Worm (Caenorhabditis elegans) whole organism, L2 larva: ENCODE measurements around the gene pfk-1.2.

Experiments used
- C34F6.9 ChIP-seq: fragments of 150-350 bp; optimal IDR thresholded peaks from 2 replicates; lab custom pipeline; 2014; ENCODE audit warnings: missing biosample characterization, missing genetic modification characterization
- R02D3.7 ChIP-seq: fragments of 150-350 bp; optimal IDR thresholded peaks from 2 replicates; lab custom pipeline; 2014; ENCODE audit warnings: missing biosample characterization, missing genetic modification characterization
- Y55F3AM.14 ChIP-seq: fragments of 200-800 bp; sonication (Bioruptor generic); optimal IDR thresholded peaks from 2 replicates; lab custom pipeline; 2018; ENCODE audit warnings: mild to moderate bottlenecking, missing genetic modification characterization, missing compliant biosample characterization
- ZK546.5 ChIP-seq: sonication (generic microtip); optimal IDR thresholded peaks from 2 replicates; lab custom pipeline; 2017; ENCODE audit warnings: missing biosample characterization, missing genetic modification characterization
- alr-1 ChIP-seq: fragments of 150-350 bp; optimal IDR thresholded peaks from 2 replicates; lab custom pipeline; 2014; ENCODE audit warnings: missing biosample characterization, missing genetic modification characterization
- aly-2 ChIP-seq: fragments of 150-350 bp; optimal IDR thresholded peaks from 2 replicates; lab custom pipeline; 2014; ENCODE audit warnings: missing biosample characterization, missing genetic modification characterization
- blmp-1 ChIP-seq: sonication (generic microtip); optimal IDR thresholded peaks from 2 replicates; lab custom pipeline; 2017; ENCODE audit warnings: missing genetic modification characterization, mild to moderate bottlenecking, missing compliant biosample characterization, antibody characterized with exemption, moderate library complexity; ENCODE audit not compliant: insufficient read depth
- ceh-82 ChIP-seq: fragments of 150-350 bp; optimal IDR thresholded peaks from 2 replicates; lab custom pipeline; 2014; ENCODE audit warnings: missing biosample characterization, missing genetic modification characterization
- crh-2 ChIP-seq: sonication (generic microtip); optimal IDR thresholded peaks from 2 replicates; lab custom pipeline; 2017; ENCODE audit warnings: missing biosample characterization, missing genetic modification characterization
- dmd-4 ChIP-seq: sonication (generic microtip); optimal IDR thresholded peaks from 2 replicates; lab custom pipeline; 2017; ENCODE audit warnings: missing biosample characterization, missing genetic modification characterization
- fos-1 ChIP-seq: fragments of 150-350 bp; optimal IDR thresholded peaks from 2 replicates; lab custom pipeline; 2014; ENCODE audit warnings: missing biosample characterization, missing genetic modification characterization
- lin-11 ChIP-seq: fragments of 150-350 bp; sonication (generic microtip); optimal IDR thresholded peaks from 2 replicates; lab custom pipeline; 2014; ENCODE audit warnings: missing biosample characterization, missing genetic modification characterization, inconsistent platforms, mixed read lengths
- lin-13 ChIP-seq: fragments of 150-350 bp; optimal IDR thresholded peaks from 2 replicates; lab custom pipeline; 2014; ENCODE audit warnings: missing biosample characterization, missing genetic modification reagents, missing genetic modification characterization
- lin-39 ChIP-seq: fragments of 150-350 bp; optimal IDR thresholded peaks from 2 replicates; lab custom pipeline; 2014; ENCODE audit warnings: missing biosample characterization, missing genetic modification reagents, missing genetic modification characterization
- lsy-2 ChIP-seq, 2 experiments: fragments of 150-350 bp in 1 of 2; sonication (generic microtip) in 1 of 2; optimal IDR thresholded peaks; 2 replicates each; lab custom pipeline; 2014 to 2017; ENCODE audit warnings: missing biosample characterization in 2 of 2, missing genetic modification characterization in 2 of 2
- mab-5 ChIP-seq: fragments of 150-350 bp; optimal IDR thresholded peaks from 2 replicates; lab custom pipeline; 2014; ENCODE audit warnings: missing biosample characterization, missing genetic modification characterization
- mbf-1 ChIP-seq: sonication (generic microtip); optimal IDR thresholded peaks from 2 replicates; lab custom pipeline; 2017; ENCODE audit warnings: missing biosample characterization, missing genetic modification characterization
- nhr-10 ChIP-seq: sonication (generic microtip); optimal IDR thresholded peaks from 2 replicates; lab custom pipeline; 2017; ENCODE audit warnings: missing biosample characterization, missing genetic modification characterization
- nhr-11 ChIP-seq: fragments of 150-350 bp; optimal IDR thresholded peaks from 2 replicates; lab custom pipeline; 2014; ENCODE audit warnings: missing biosample characterization, missing genetic modification characterization
- nhr-12 ChIP-seq: fragments of 150-350 bp; optimal IDR thresholded peaks from 2 replicates; lab custom pipeline; 2014; ENCODE audit warnings: missing biosample characterization, missing genetic modification characterization
- nhr-23 ChIP-seq: fragments of 150-350 bp; optimal IDR thresholded peaks from 2 replicates; lab custom pipeline; 2014; ENCODE audit warnings: missing biosample characterization, missing genetic modification reagents, missing genetic modification characterization
- nhr-237 ChIP-seq: fragments of 150-350 bp; optimal IDR thresholded peaks from 2 replicates; lab custom pipeline; 2014; ENCODE audit warnings: missing biosample characterization, missing genetic modification characterization
- nhr-25 ChIP-seq: fragments of 150-350 bp; sonication (generic microtip); optimal IDR thresholded peaks from 3 replicates; lab custom pipeline; 2014; ENCODE audit warnings: missing biosample characterization, missing genetic modification characterization
- nhr-6 ChIP-seq: fragments of 150-350 bp; optimal IDR thresholded peaks from 2 replicates; lab custom pipeline; 2014; ENCODE audit warnings: missing biosample characterization, missing genetic modification characterization
- nhr-77 ChIP-seq: fragments of 150-350 bp; optimal IDR thresholded peaks from 2 replicates; lab custom pipeline; 2014; ENCODE audit warnings: missing biosample characterization, missing genetic modification characterization
- peb-1 ChIP-seq: fragments of 150-350 bp; optimal IDR thresholded peaks from 2 replicates; lab custom pipeline; 2014; ENCODE audit warnings: missing biosample characterization, missing genetic modification characterization
- sem-4 ChIP-seq: fragments of 150-350 bp; optimal IDR thresholded peaks from 2 replicates; lab custom pipeline; 2014; ENCODE audit warnings: missing biosample characterization, missing genetic modification reagents, missing genetic modification characterization
- skn-1 ChIP-seq: sonication (generic microtip); optimal IDR thresholded peaks from 2 replicates; lab custom pipeline; 2017; ENCODE audit warnings: missing biosample characterization, missing genetic modification characterization
- sma-3 ChIP-seq: sonication (generic microtip); optimal IDR thresholded peaks from 2 replicates; lab custom pipeline; 2016; ENCODE audit warnings: missing genetic modification reagents, missing genetic modification characterization, missing compliant biosample characterization
- unc-39 ChIP-seq: fragments of 150-350 bp; optimal IDR thresholded peaks from 2 replicates; lab custom pipeline; 2014; ENCODE audit warnings: missing biosample characterization, missing genetic modification characterization
- unc-55 ChIP-seq: fragments of 150-350 bp; sonication (generic microtip); optimal IDR thresholded peaks from 3 replicates; lab custom pipeline; 2014; ENCODE audit warnings: missing biosample characterization, missing genetic modification reagents, missing genetic modification characterization
- zag-1 ChIP-seq: fragments of 150-350 bp; optimal IDR thresholded peaks from 2 replicates; lab custom pipeline; 2014; ENCODE audit warnings: missing biosample characterization, missing genetic modification characterization
- ztf-1 ChIP-seq: fragments of 200-800 bp; sonication (Bioruptor generic); conservative IDR thresholded peaks from 2 replicates; pipeline ENCODE4 v1.3.6; 2022; ENCODE audit warnings: missing genetic modification characterization, missing compliant biosample characterization
- ztf-11 ChIP-seq: sonication (generic microtip); optimal IDR thresholded peaks from 2 replicates; lab custom pipeline; 2017; ENCODE audit warnings: missing biosample characterization, missing genetic modification characterization

pfk-1.2 gene

DNA sequence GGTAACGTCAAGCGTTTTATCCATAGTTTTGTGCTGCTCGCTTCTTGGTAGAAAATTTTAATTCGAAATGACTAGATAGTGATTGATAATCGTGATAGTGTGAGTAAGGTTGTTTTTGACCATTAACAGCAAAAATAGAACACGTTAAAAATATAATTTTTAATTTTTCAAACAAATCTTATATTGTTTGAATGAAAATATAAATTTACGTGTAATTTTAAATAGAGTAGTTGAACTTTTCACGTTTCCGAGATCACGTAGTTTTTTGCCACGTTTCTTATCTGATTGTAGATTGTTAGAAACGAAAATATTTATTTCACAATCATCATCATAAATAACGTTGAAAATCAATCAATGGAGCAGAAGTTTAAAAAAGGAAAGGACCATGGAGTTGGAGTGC lies at the start of gene pfk-1.2, which contains the start of gene C50F4.10:
Gene pfk-1.2 (plus strand): TSS at position 325 of the 400 bp plus-strand sequence.
Gene C50F4.10 (minus strand): TSS at position 101 of the 400 bp plus-strand sequence.
- no peak for TF ChIP-seq nhr-6 (tag; lab: Kevin White, UChicago)
- no peak for TF ChIP-seq nhr-11
- TF ChIP-seq alr-1 (tag; lab: Kevin White, UChicago): no peak
- TF ChIP-seq nhr-237 (tag; lab: Kevin White, UChicago): no peak
- no peak for TF ChIP-seq lsy-2 (tag; optimal IDR thresholded peaks at IDR 0.05; lab: Kevin White, UChicago)
- no peak for TF ChIP-seq ztf-11
- TF ChIP-seq aly-2: no peak
- TF ChIP-seq fos-1 (tag; lab: Kevin White, UChicago): no peak
- no peak for TF ChIP-seq Y55F3AM.14 (GFP tag; lab: Kevin White, UChicago)
- TF ChIP-seq mbf-1 (tag; lab: Kevin White, UChicago): no peak
- TF ChIP-seq blmp-1 (tag; lab: Kevin White, UChicago): no peak
- no peak for TF ChIP-seq sem-4 (tag; lab: Kevin White, UChicago)
- no peak for TF ChIP-seq ztf-1 (GFP tag; lab: Robert Waterston, UW)
- TF ChIP-seq nhr-23 (tag; lab: Kevin White, UChicago): no peak
- TF ChIP-seq ZK546.5 (tag; lab: Kevin White, UChicago): no peak
- no peak for TF ChIP-seq nhr-12 (tag; lab: Kevin White, UChicago)
- no peak for TF ChIP-seq unc-55 (GFP tag; lab: Kevin White, UChicago)
- TF ChIP-seq crh-2: no peak
- no peak for TF ChIP-seq nhr-10
- no peak for TF ChIP-seq sma-3 (GFP tag; lab: Kevin White, UChicago)

- TF ChIP-seq mab-5 (tag; lab: Kevin White, UChicago) (no peak), nhr-11 (no peak), nhr-25 (tag; lab: Kevin White, UChicago) (no peak), fos-1 (tag; lab: Kevin White, UChicago) (no peak), nhr-6 (tag; lab: Kevin White, UChicago) (no peak), dmd-4 (no peak), Y55F3AM.14 (GFP tag; lab: Kevin White, UChicago) (no peak), R02D3.7 (tag; lab: Kevin White, UChicago) (no peak), ztf-1 (GFP tag; lab: Robert Waterston, UW) (no peak), nhr-10 (no peak), lin-39 (tag; lab: Kevin White, UChicago) (no peak), unc-39 (tag; lab: Kevin White, UChicago) (no peak), skn-1 (tag; lab: Kevin White, UChicago) (no peak), nhr-23 (tag; lab: Kevin White, UChicago) (no peak), ztf-11 (no peak), lsy-2 (tag; optimal IDR thresholded peaks at IDR 0.05; lab: Kevin White, UChicago) (no peak), aly-2 (no peak)
Measured at ce11 chrV:9483738-9484256, 47.8 kb upstream of the pfk-1.2 start, which contains the start of gene K06A4.2. K06A4.2 (plus strand) TSS chrV:9484206.

ce11 chrV:9485508-9485907 lies 46.1 kb upstream of the pfk-1.2 start:
- TF ChIP-seq ztf-11 (no peak), mbf-1 (tag; lab: Kevin White, UChicago) (no peak), C34F6.9 (tag; lab: Kevin White, UChicago) (no peak), nhr-77 (tag; lab: Kevin White, UChicago) (no peak), lin-13 (GFP tag; lab: Kevin White, UChicago) (no peak), nhr-6 (tag; lab: Kevin White, UChicago) (no peak), nhr-10 (no peak), unc-55 (GFP tag; lab: Kevin White, UChicago) (no peak), lin-11 (tag; lab: Kevin White, UChicago) (no peak), crh-2 (no peak), peb-1 (no peak), skn-1 (tag; lab: Kevin White, UChicago) (no peak), nhr-11 (no peak), ceh-82 (tag; lab: Kevin White, UChicago) (no peak), ZK546.5 (tag; lab: Kevin White, UChicago) (no peak), lsy-2 (tag; optimal IDR thresholded peaks at IDR 0.05; lab: Kevin White, UChicago) (no peak), dmd-4 (no peak)
- TF ChIP-seq, all 48 proteins: peak for 0

DNA sequence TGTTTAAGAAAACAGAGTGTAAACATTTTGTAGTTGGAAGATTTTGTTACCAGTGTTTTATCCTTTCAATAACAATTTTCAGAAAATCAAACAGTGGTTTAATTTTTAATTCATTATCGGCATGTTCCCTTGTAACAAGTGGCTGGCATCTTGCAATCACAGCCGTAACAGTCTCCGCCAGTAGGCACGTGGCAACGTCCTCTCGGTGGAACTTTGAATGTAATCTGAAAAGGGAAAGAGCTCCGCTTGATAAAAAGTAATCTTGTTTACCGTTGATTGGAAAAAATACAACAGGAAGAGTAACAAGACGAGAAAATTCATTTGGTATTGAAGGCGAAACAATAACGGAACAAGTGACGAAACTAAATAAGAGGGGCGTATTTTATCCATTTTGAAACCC lies 42.2 kb upstream of the pfk-1.2 start, which contains the start of gene K06A4.10:
Gene K06A4.10 (minus strand): TSS at position 390 of the 400 bp plus-strand sequence.
- TF ChIP-seq aly-2 (no peak), fos-1 (tag; lab: Kevin White, UChicago) (peak; percentile 28), zag-1 (tag; lab: Kevin White, UChicago) (no peak), mbf-1 (tag; lab: Kevin White, UChicago) (no peak)
